Worm (Caenorhabditis elegans): Measurements from ENCODE around the gene C07B5.2.

C07B5.2 gene

ce11 chrX:9551112-9551511 is 34.1 kb upstream of the C07B5.2 start:
- TF ChIP-seq ama-1 (optimal IDR thresholded peaks at IDR 0.05) = peak; percentile 34
- peak; percentile 74 for TF ChIP-seq jun-1 (tag; optimal IDR thresholded peaks at IDR 0.05)
- TF ChIP-seq nhr-23 (tag; optimal IDR thresholded peaks at IDR 0.05) = peak; percentile 63
- no peak for TF ChIP-seq tbx-2 (tag; optimal IDR thresholded peaks at IDR 0.05)
- peak; percentile 43 for TF ChIP-seq egl-5 (tag; optimal IDR thresholded peaks at IDR 0.05)
- TF ChIP-seq elt-1 (tag; optimal IDR thresholded peaks at IDR 0.05) = peak; percentile 33
- peak; percentile 24 for TF ChIP-seq pqm-1 (tag; optimal IDR thresholded peaks at IDR 0.05)
- peak; percentile 57 for TF ChIP-seq mdl-1 (tag; optimal IDR thresholded peaks at IDR 0.05)
- peak; percentile 91 for TF ChIP-seq pha-4 (tag; optimal IDR thresholded peaks at IDR 0.05)
- no peak for TF ChIP-seq ceh-82 (tag; optimal IDR thresholded peaks at IDR 0.05)
- no peak for TF ChIP-seq eor-1 (tag; optimal IDR thresholded peaks at IDR 0.05)
- TF ChIP-seq nfya-1 (tag; optimal IDR thresholded peaks at IDR 0.05; ENCODE audit: insufficient read depth) = peak; percentile 84
- TF ChIP-seq unc-62 (GFP tag; optimal IDR thresholded peaks at IDR 0.05) = peak; percentile 62
- TF ChIP-seq snpc-4 (tag; optimal IDR thresholded peaks at IDR 0.05) = no peak
- TF ChIP-seq elt-2 (tag; optimal IDR thresholded peaks at IDR 0.05) = peak; percentile 47
- peak; percentile 94 for TF ChIP-seq nhr-25 (tag; optimal IDR thresholded peaks at IDR 0.05)
- TF ChIP-seq lin-39 (tag; optimal IDR thresholded peaks at IDR 0.05) = peak; percentile 75
- TF ChIP-seq nhr-43 (tag; optimal IDR thresholded peaks at IDR 0.05; ENCODE audit: poor library complexity, severe bottlenecking) = peak; percentile 22
- TF ChIP-seq ceh-28 (tag; optimal IDR thresholded peaks at IDR 0.05) = peak; percentile 42
- TF ChIP-seq hmg-11 (tag; optimal IDR thresholded peaks at IDR 0.05) = peak; percentile 54
- no peak for TF ChIP-seq nhr-11 (tag; optimal IDR thresholded peaks at IDR 0.05)

ce11 chrX:9550519-9550918 is 33.5 kb upstream of the C07B5.2 start:
- TF ChIP-seq fkh-2 (tag; optimal IDR thresholded peaks at IDR 0.05) (no peak), egl-27 (tag; optimal IDR thresholded peaks at IDR 0.05) (no peak), nhr-43 (tag; optimal IDR thresholded peaks at IDR 0.05; ENCODE audit: poor library complexity, severe bottlenecking) (no peak), zag-1 (tag; optimal IDR thresholded peaks at IDR 0.05) (no peak), snpc-4 (tag; optimal IDR thresholded peaks at IDR 0.05) (no peak), ceh-16 (tag; optimal IDR thresholded peaks at IDR 0.05) (no peak), lin-15B (tag; optimal IDR thresholded peaks at IDR 0.05) (no peak), lsy-12 (tag; optimal IDR thresholded peaks at IDR 0.05) (no peak), nhr-76 (tag; optimal IDR thresholded peaks at IDR 0.05) (no peak), unc-62 (GFP tag; optimal IDR thresholded peaks at IDR 0.05) (no peak), fos-1 (tag; optimal IDR thresholded peaks at IDR 0.05) (no peak), elt-2 (tag; optimal IDR thresholded peaks at IDR 0.05) (peak; percentile 66), pqm-1 (tag; optimal IDR thresholded peaks at IDR 0.05) (peak; percentile 46), unc-39 (tag; optimal IDR thresholded peaks at IDR 0.05) (no peak)

ce11 chrX:9549657-9550369 is 32.8 kb upstream of the C07B5.2 start:
- TF ChIP-seq fos-1 (tag; optimal IDR thresholded peaks at IDR 0.05) (no peak), pqm-1 (tag; optimal IDR thresholded peaks at IDR 0.05) (no peak), elt-3 (tag; optimal IDR thresholded peaks at IDR 0.05) (no peak), snpc-4 (tag; optimal IDR thresholded peaks at IDR 0.05) (no peak), fkh-2 (tag; optimal IDR thresholded peaks at IDR 0.05) (no peak), ZK546.5 (tag; optimal IDR thresholded peaks at IDR 0.05) (no peak), skn-1 (tag; optimal IDR thresholded peaks at IDR 0.05) (peak; percentile 10), lin-39 (tag; optimal IDR thresholded peaks at IDR 0.05) (peak; percentile 19), R02D3.7 (tag; optimal IDR thresholded peaks at IDR 0.05) (no peak), egl-5 (tag; optimal IDR thresholded peaks at IDR 0.05) (peak; percentile 40), ceh-9 (tag; optimal IDR thresholded peaks at IDR 0.05) (no peak), nhr-11 (tag; optimal IDR thresholded peaks at IDR 0.05) (no peak), daf-12 (tag; optimal IDR thresholded peaks at IDR 0.05) (no peak)

- TF ChIP-seq nfya-1 (tag; optimal IDR thresholded peaks at IDR 0.05; ENCODE audit: insufficient read depth) = peak; percentile 25
- TF ChIP-seq nhr-23 (tag; optimal IDR thresholded peaks at IDR 0.05) = peak; percentile 68
- peak; percentile 93 for TF ChIP-seq elt-1 (tag; optimal IDR thresholded peaks at IDR 0.05)
- TF ChIP-seq ceh-82 (tag; optimal IDR thresholded peaks at IDR 0.05) = no peak
- TF ChIP-seq elt-2 (tag; optimal IDR thresholded peaks at IDR 0.05) = peak; percentile 40
- TF ChIP-seq aly-2 (tag; optimal IDR thresholded peaks at IDR 0.05) = no peak
- TF ChIP-seq lin-39 (tag; optimal IDR thresholded peaks at IDR 0.05) = peak; percentile 22
- TF ChIP-seq nhr-25 (tag; optimal IDR thresholded peaks at IDR 0.05) = peak; percentile 95
- TF ChIP-seq ceh-16 (tag; optimal IDR thresholded peaks at IDR 0.05) = peak; percentile 20
- TF ChIP-seq pqm-1 (tag; optimal IDR thresholded peaks at IDR 0.05) = no peak
- TF ChIP-seq nhr-43 (tag; optimal IDR thresholded peaks at IDR 0.05; ENCODE audit: poor library complexity, severe bottlenecking) = peak; percentile 67
- TF ChIP-seq jun-1 (tag; optimal IDR thresholded peaks at IDR 0.05) = peak; percentile 40
These were observed 31.9 kb upstream of the C07B5.2 start for ce11 chrX:9548890-9549289.
